Fruit fly (Drosophila melanogaster): Measurements from ENCODE around the gene LManI.

LManI gene

dm6 chr2L:10408122-10408576 lies 48.9 kb downstream of the LManI start, which contains the start of the genes Ip259 and RpS27A (continued):
- TF ChIP-seq MBD-R2 (GFP tag; IDR thresholded peaks at IDR 0.05): peak; percentile 48; the same call in 1 of the 2 replicates
- TF ChIP-seq inv (GFP tag; IDR thresholded peaks at IDR 0.05; ENCODE audit: partially characterized antibody): no peak
- peak; percentile 65; the same call in 2 of the 3 replicates for TF ChIP-seq C15 (GFP tag; IDR thresholded peaks at IDR 0.05)
- peak; percentile 21 for TF ChIP-seq ems (GFP tag; optimal IDR thresholded peaks at IDR 0.05)
- TF ChIP-seq dan (GFP tag; IDR thresholded peaks at IDR 0.05): no peak
- TF ChIP-seq CG4820 (GFP tag; optimal IDR thresholded peaks at IDR 0.05): peak; percentile 45
- TF ChIP-seq CG6765 (GFP tag; optimal IDR thresholded peaks at IDR 0.05): peak; percentile 86
- no peak for TF ChIP-seq Lpt (GFP tag; optimal IDR thresholded peaks at IDR 0.05)
- peak; percentile 67 for TF ChIP-seq gsb-n (tag; optimal IDR thresholded peaks at IDR 0.05)
- TF ChIP-seq CG6272 (GFP tag; IDR thresholded peaks at IDR 0.05): peak; percentile 61; the same call in 1 of the 2 replicates
- peak; percentile 62 for TF ChIP-seq CG9609 (GFP tag; optimal IDR thresholded peaks at IDR 0.05)
- TF ChIP-seq CG1647 (GFP tag; optimal IDR thresholded peaks at IDR 0.05): peak; percentile 64
- peak; percentile 60 for TF ChIP-seq CG7786 (GFP tag; optimal IDR thresholded peaks at IDR 0.05)
- peak; percentile 80 for TF ChIP-seq CG10209 (GFP tag; optimal IDR thresholded peaks at IDR 0.05)
- TF ChIP-seq sqz (GFP tag; optimal IDR thresholded peaks at IDR 0.05): no peak
- no peak for TF ChIP-seq toy (GFP tag; IDR thresholded peaks at IDR 0.05)
- TF ChIP-seq CG6854 (GFP tag; optimal IDR thresholded peaks at IDR 0.05): peak; percentile 71
- TF ChIP-seq CG15514 (GFP tag; optimal IDR thresholded peaks at IDR 0.05): peak; percentile 92
- TF ChIP-seq dm (GFP tag; optimal IDR thresholded peaks at IDR 0.05): peak; percentile 96
- TF ChIP-seq tll (GFP tag; optimal IDR thresholded peaks at IDR 0.05): no peak
- no peak for TF ChIP-seq Oli (tag; optimal IDR thresholded peaks at IDR 0.05)
- TF ChIP-seq CG10565 (GFP tag; optimal IDR thresholded peaks at IDR 0.05): no peak
- no peak for TF ChIP-seq hth (optimal IDR thresholded peaks at IDR 0.05)
- no peak for TF ChIP-seq exex (tag; optimal IDR thresholded peaks at IDR 0.05)
- peak in 1 of 2 experiments; percentile 61 for TF ChIP-seq bsh (GFP tag; optimal IDR thresholded peaks at IDR 0.05)
- peak; percentile 2 for TF ChIP-seq fd102C (GFP tag; optimal IDR thresholded peaks at IDR 0.05)
- peak; percentile 91 for TF ChIP-seq Meics (GFP tag; optimal IDR thresholded peaks at IDR 0.05)
- no peak for TF ChIP-seq oc (tag; optimal IDR thresholded peaks at IDR 0.05)
- peak; percentile 43 for TF ChIP-seq CG3163 (GFP tag; optimal IDR thresholded peaks at IDR 0.05)
- TF ChIP-seq pnt (GFP tag; optimal IDR thresholded peaks at IDR 0.05): no peak
- peak; percentile 55 for TF ChIP-seq Bteb2 (GFP tag; optimal IDR thresholded peaks at IDR 0.05)
- peak; percentile 96 for TF ChIP-seq NC2β (GFP tag; optimal IDR thresholded peaks at IDR 0.05)
- TF ChIP-seq Ets65A (GFP tag): peak; percentile 98
- TF ChIP-seq zfh2 (GFP tag; optimal IDR thresholded peaks at IDR 0.05): peak; percentile 57
- TF ChIP-seq CG6654 (GFP tag; optimal IDR thresholded peaks at IDR 0.05): peak; percentile 22
- no peak for TF ChIP-seq Hr78 (GFP tag; optimal IDR thresholded peaks at IDR 0.05)
- TF ChIP-seq ind (GFP tag; optimal IDR thresholded peaks at IDR 0.05): no peak
- TF ChIP-seq vnd (GFP tag; IDR thresholded peaks at IDR 0.05; ENCODE audit: partially characterized antibody): no peak
- peak; percentile 79 for TF ChIP-seq CG4707 (GFP tag; optimal IDR thresholded peaks at IDR 0.05)
- no peak for TF ChIP-seq tx (GFP tag; optimal IDR thresholded peaks at IDR 0.05)
- peak; percentile 77; the same call in 2 of the 3 replicates for TF ChIP-seq Optix (GFP tag; IDR thresholded peaks at IDR 0.05)
- peak; percentile 45 for TF ChIP-seq D19A (tag; optimal IDR thresholded peaks at IDR 0.05)
- no peak for TF ChIP-seq abd-A (tag; optimal IDR thresholded peaks at IDR 0.05)
- TF ChIP-seq sens-2 (GFP tag; IDR thresholded peaks at IDR 0.05): peak; percentile 86
- TF ChIP-seq fd64A (GFP tag; optimal IDR thresholded peaks at IDR 0.05): peak; percentile 66
- TF ChIP-seq CG1832 (GFP tag; optimal IDR thresholded peaks at IDR 0.05): no peak
- TF ChIP-seq Oaz (GFP tag; IDR thresholded peaks at IDR 0.05): 0 out of 2 replicates have a peak, but pooled peaks have one; percentile 23
- peak; percentile 33 for TF ChIP-seq CG12155 (GFP tag; optimal IDR thresholded peaks at IDR 0.05)
- peak; percentile 74 for TF ChIP-seq CG8290 (GFP tag; optimal IDR thresholded peaks at IDR 0.05)
- peak in 1 of 2 experiments; percentile 63 for TF ChIP-seq CG8290 (tag; optimal IDR thresholded peaks at IDR 0.05)
- peak; percentile 30 for TF ChIP-seq stwl (tag; optimal IDR thresholded peaks at IDR 0.05)

Data from whole organism, embryonic.